Worm (Caenorhabditis elegans) whole organism, young adult: Measurements from ENCODE around the gene C47G2.4.
A peak's percentile ranks its signal among the peaks of the same experiment; 100 is the strongest.

Experiments
- B0336.3 ChIP-seq: fragments of 200-800 bp; sonication (Bioruptor generic); IDR thresholded peaks from 2 replicates; pipeline ENCODE4 v1.3.6; 2022; ENCODE audit warnings: missing genetic modification characterization, missing compliant biosample characterization
- D2030.7 ChIP-seq: fragments of 200-800 bp; sonication (Bioruptor generic); IDR thresholded peaks from 2 replicates; pipeline ENCODE4 v1.3.6; 2022; ENCODE audit warnings: missing genetic modification reagents, missing genetic modification characterization, missing compliant biosample characterization
- F37B4.10 ChIP-seq: fragments of 200-800 bp; sonication (Bioruptor generic); IDR thresholded peaks from 2 replicates; pipeline ENCODE4 v1.3.6; 2022; ENCODE audit warnings: missing genetic modification characterization, missing compliant biosample characterization
- F39B2.1 ChIP-seq: fragments of 200-800 bp; sonication (Bioruptor generic); IDR thresholded peaks from 2 replicates; pipeline ENCODE4 v1.3.6; 2022; ENCODE audit warnings: missing genetic modification reagents, missing genetic modification characterization, missing compliant biosample characterization
- T07F8.4 ChIP-seq: sonication (generic microtip); optimal IDR thresholded peaks from 2 replicates; lab custom pipeline; 2016; ENCODE audit warnings: mild to moderate bottlenecking, missing genetic modification characterization, moderate library complexity, missing compliant biosample characterization
- T26A5.8 ChIP-seq: sonication (generic microtip); optimal IDR thresholded peaks from 2 replicates; lab custom pipeline; 2016; ENCODE audit warnings: missing genetic modification characterization, missing compliant biosample characterization
- Y67H2A.10 ChIP-seq: fragments of 200-800 bp; sonication (Bioruptor generic); conservative IDR thresholded peaks from 2 replicates; pipeline ENCODE4 v1.3.6; 2022; ENCODE audit warnings: missing genetic modification reagents, missing genetic modification characterization, missing compliant biosample characterization
- aptf-2 ChIP-seq: fragments of 200-800 bp; sonication (Bioruptor generic); conservative IDR thresholded peaks from 2 replicates; pipeline ENCODE4 v1.3.6; 2022; ENCODE audit warnings: missing genetic modification reagents, missing genetic modification characterization, missing compliant biosample characterization
- atf-7 ChIP-seq: sonication (generic microtip); optimal IDR thresholded peaks from 2 replicates; lab custom pipeline; 2017; ENCODE audit warnings: mild to moderate bottlenecking, missing genetic modification characterization, missing compliant biosample characterization
- athp-1 ChIP-seq: sonication (generic microtip); optimal IDR thresholded peaks from 2 replicates; lab custom pipeline; 2017; ENCODE audit warnings: mild to moderate bottlenecking, missing genetic modification characterization, missing compliant biosample characterization
- attf-3 ChIP-seq: fragments of 200-800 bp; sonication (Bioruptor generic); conservative IDR thresholded peaks from 2 replicates; pipeline ENCODE4 v1.3.6; 2022; ENCODE audit warnings: missing genetic modification reagents, missing genetic modification characterization, missing compliant biosample characterization
- cebp-1 ChIP-seq, 2 experiments: fragments of 200-800 bp in 1 of 2; sonication (Bioruptor generic) in 1 of 2; sonication (generic microtip) in 1 of 2; IDR thresholded peaks in 1 of 2; optimal IDR thresholded peaks in 1 of 2; 2 replicates each; pipeline versions ENCODE4 v1.3.6 to Lab custom; 2017 to 2022; ENCODE audit warnings: missing compliant biosample characterization in 2 of 2, missing genetic modification characterization in 2 of 2, mild to moderate bottlenecking in 1 of 2, missing genetic modification reagents in 1 of 2, moderate library complexity in 1 of 2
- cebp-2 ChIP-seq: fragments of 200-800 bp; sonication (Bioruptor generic); IDR thresholded peaks from 2 replicates; pipeline ENCODE4 v1.3.6; 2022; ENCODE audit warnings: missing genetic modification characterization, missing compliant biosample characterization
- ceh-100 ChIP-seq: fragments of 200-800 bp; sonication (Bioruptor generic); IDR thresholded peaks from 2 replicates; pipeline ENCODE4 v1.3.6; 2022; ENCODE audit warnings: missing genetic modification reagents, missing genetic modification characterization, missing compliant biosample characterization
- ceh-27 ChIP-seq: fragments of 200-800 bp; sonication (Bioruptor generic); optimal IDR thresholded peaks from 2 replicates; lab custom pipeline; 2018; ENCODE audit warnings: mild to moderate bottlenecking, missing genetic modification characterization, moderate library complexity, missing compliant biosample characterization
- ceh-40 ChIP-seq: fragments of 200-800 bp; sonication (Bioruptor generic); IDR thresholded peaks from 2 replicates; pipeline ENCODE4 v1.3.6; 2022; ENCODE audit warnings: missing genetic modification characterization, missing compliant biosample characterization
- ceh-58 ChIP-seq: fragments of 200-800 bp; sonication (Bioruptor generic); IDR thresholded peaks from 2 replicates; pipeline ENCODE4 v1.3.6; 2022; ENCODE audit warnings: missing genetic modification characterization, missing compliant biosample characterization
- ceh-79 ChIP-seq: sonication (generic microtip); optimal IDR thresholded peaks from 2 replicates; lab custom pipeline; 2017; ENCODE audit warnings: mild to moderate bottlenecking, missing genetic modification characterization, missing compliant biosample characterization
- die-1 ChIP-seq: sonication (generic microtip); optimal IDR thresholded peaks from 2 replicates; lab custom pipeline; 2016; ENCODE audit warnings: missing genotype, mild to moderate bottlenecking, missing genetic modification characterization, missing compliant biosample characterization
- egrh-3 ChIP-seq: fragments of 200-800 bp; sonication (Bioruptor generic); IDR thresholded peaks from 2 replicates; pipeline ENCODE4 v1.3.6; 2022; ENCODE audit warnings: missing genetic modification reagents, missing genetic modification characterization, missing compliant biosample characterization
- fkh-3 ChIP-seq: sonication (generic microtip); optimal IDR thresholded peaks from 2 replicates; lab custom pipeline; 2016; ENCODE audit warnings: mild to moderate bottlenecking, missing genetic modification characterization, missing compliant biosample characterization
- hmg-20 ChIP-seq: fragments of 200-800 bp; sonication (Bioruptor generic); IDR thresholded peaks from 2 replicates; pipeline ENCODE4 v1.3.6; 2022; ENCODE audit warnings: missing genetic modification reagents, missing genetic modification characterization, missing compliant biosample characterization
- lag-1 ChIP-seq: fragments of 200-800 bp; sonication (Bioruptor generic); IDR thresholded peaks from 2 replicates; pipeline ENCODE4 v1.3.6; 2022; ENCODE audit warnings: missing genetic modification reagents, missing genetic modification characterization, missing compliant biosample characterization
- let-607 ChIP-seq, 2 experiments: fragments of 200-800 bp in 1 of 2; sonication (Bioruptor generic) in 1 of 2; sonication (generic microtip) in 1 of 2; optimal IDR thresholded peaks; 2 replicates each; lab custom pipeline; 2016 to 2018; ENCODE audit warnings: mild to moderate bottlenecking in 2 of 2, missing compliant biosample characterization in 2 of 2, missing genetic modification characterization in 2 of 2, moderate library complexity in 2 of 2, missing genotype in 1 of 2
- lin-26 ChIP-seq: fragments of 200-800 bp; sonication (Bioruptor generic); IDR thresholded peaks from 2 replicates; pipeline ENCODE4 v1.3.6; 2022; ENCODE audit warnings: missing genetic modification reagents, missing genetic modification characterization, missing compliant biosample characterization
- lsy-27 ChIP-seq: sonication (generic microtip); optimal IDR thresholded peaks from 2 replicates; lab custom pipeline; 2017; ENCODE audit warnings: missing genetic modification characterization, mild to moderate bottlenecking, missing compliant biosample characterization, antibody characterized with exemption, missing genotype, borderline replicate concordance; ENCODE audit not compliant: insufficient read depth
- madf-6 ChIP-seq: fragments of 200-800 bp; sonication (Bioruptor generic); IDR thresholded peaks from 2 replicates; pipeline ENCODE4 v1.3.6; 2022; ENCODE audit warnings: missing genetic modification reagents, missing genetic modification characterization, missing compliant biosample characterization
- nfya-1 ChIP-seq: sonication (generic microtip); optimal IDR thresholded peaks from 2 replicates; lab custom pipeline; 2017; ENCODE audit warnings: antibody characterized with exemption, missing compliant biosample characterization, missing genetic modification characterization, borderline replicate concordance; ENCODE audit not compliant: insufficient read depth
- nhr-120 ChIP-seq: fragments of 200-800 bp; sonication (Bioruptor generic); IDR thresholded peaks from 2 replicates; pipeline ENCODE4 v1.3.6; 2022; ENCODE audit warnings: missing genetic modification characterization, missing compliant biosample characterization
- nhr-27 ChIP-seq: fragments of 200-800 bp; sonication (Bioruptor generic); optimal IDR thresholded peaks from 2 replicates; lab custom pipeline; 2018; ENCODE audit warnings: mild to moderate bottlenecking, missing genetic modification characterization, moderate library complexity, missing compliant biosample characterization
- rec-8 ChIP-seq, 2 experiments: sonication (generic microtip); optimal IDR thresholded peaks; 2 replicates each; lab custom pipeline; 2016; ENCODE audit warnings: mild to moderate bottlenecking in 2 of 2, missing genetic modification characterization in 2 of 2, missing genetic modification reagents in 2 of 2, missing genotype in 2 of 2, missing biosample characterization in 1 of 2, missing compliant biosample characterization in 1 of 2, moderate library complexity in 1 of 2
- rpc-1 ChIP-seq, 2 experiments: fragments of 150-350 bp in 1 of 2; sonication (generic microtip) in 1 of 2; optimal IDR thresholded peaks; 2 replicates each; lab custom pipeline; 2014 to 2018; ENCODE audit warnings: missing biosample characterization in 1 of 2, missing genetic modification characterization in 1 of 2, missing genetic modification reagents in 1 of 2, missing genotype in 1 of 2
- sea-2 ChIP-seq: fragments of 200-800 bp; sonication (Bioruptor generic); IDR thresholded peaks from 2 replicates; pipeline ENCODE4 v1.3.6; 2022; ENCODE audit warnings: missing genetic modification characterization, missing compliant biosample characterization
- tbp1 ChIP-seq: fragments of 200-800 bp; sonication (Bioruptor generic); optimal IDR thresholded peaks from 2 replicates; lab custom pipeline; 2018; ENCODE audit warnings: mild to moderate bottlenecking, missing genetic modification characterization, missing compliant biosample characterization
- tbx-9 ChIP-seq: sonication (generic microtip); optimal IDR thresholded peaks from 2 replicates; lab custom pipeline; 2016; ENCODE audit warnings: borderline replicate concordance, missing genetic modification characterization, inconsistent platforms, missing compliant biosample characterization
- xnd-1 ChIP-seq: sonication (generic microtip); optimal IDR thresholded peaks from 2 replicates; lab custom pipeline; 2016; ENCODE audit warnings: missing genotype, missing genetic modification reagents, missing genetic modification characterization, missing compliant biosample characterization
- zim-3 ChIP-seq: sonication (generic microtip); optimal IDR thresholded peaks from 2 replicates; lab custom pipeline; 2017; ENCODE audit warnings: mild to moderate bottlenecking, missing genetic modification characterization, moderate library complexity, missing compliant biosample characterization
- ztf-22 ChIP-seq: fragments of 200-800 bp; sonication (Bioruptor generic); optimal IDR thresholded peaks from 2 replicates; lab custom pipeline; 2018; ENCODE audit warnings: mild to moderate bottlenecking, missing genetic modification characterization, moderate library complexity, missing compliant biosample characterization
- ztf-6 ChIP-seq: fragments of 200-800 bp; sonication (Bioruptor generic); IDR thresholded peaks from 2 replicates; pipeline ENCODE4 v1.3.6; 2022; ENCODE audit warnings: missing genetic modification reagents, missing genetic modification characterization, missing compliant biosample characterization

C47G2.4 gene

DNA sequence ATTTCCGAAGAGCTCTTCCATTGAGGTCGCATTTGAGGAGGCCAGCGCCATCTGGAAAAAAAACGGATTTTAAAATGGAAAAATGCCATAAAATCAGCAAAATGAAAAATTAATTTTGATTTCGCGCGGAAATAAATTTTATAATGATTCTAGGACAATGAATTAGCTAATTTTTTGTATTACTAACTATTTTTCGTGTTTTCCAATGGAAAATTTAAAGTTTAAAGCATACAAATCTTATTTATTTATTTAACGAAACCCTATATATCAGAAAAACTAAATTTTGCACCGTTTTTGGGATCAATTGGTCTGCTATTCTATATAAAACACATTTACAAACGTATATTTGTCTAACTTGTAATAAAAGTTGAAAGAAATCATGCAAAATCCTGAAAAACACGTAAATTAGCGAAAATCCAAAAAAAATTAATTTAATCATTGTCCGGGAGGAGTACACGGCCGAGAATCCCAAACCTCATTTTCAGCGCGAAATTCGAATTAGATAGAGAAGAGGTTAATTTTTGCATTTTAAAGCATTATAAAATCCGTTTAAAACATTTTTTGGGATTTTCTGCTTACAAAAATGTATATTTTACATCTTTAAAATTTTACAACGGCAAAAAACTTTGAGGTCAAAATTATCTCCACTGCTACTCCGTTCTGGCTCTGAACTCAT is 3.2 kb downstream of the C47G2.4 start, which contains the start of gene C47G2.3 (continued):
- TF ChIP-seq nhr-120 (GFP tag; lab: Robert Waterston, UW) (no peak), rec-8 (tag; optimal IDR thresholded peaks at IDR 0.05; lab: Kevin White, UChicago) (peak in 1 of 2 experiments; percentile 25), lsy-27 (tag; lab: Kevin White, UChicago) (no peak), ceh-79 (tag; lab: Kevin White, UChicago) (no peak), fkh-3 (tag; lab: Kevin White, UChicago) (no peak), nfya-1 (no peak), attf-3 (no peak), D2030.7 (GFP tag; lab: Robert Waterston, UW) (peak; percentile 56), egrh-3 (GFP tag; lab: Robert Waterston, UW) (no peak), B0336.3 (GFP tag; lab: Robert Waterston, UW) (no peak), cebp-1 (GFP tag; IDR thresholded peaks at IDR 0.05; lab: Robert Waterston, UW) (no peak), cebp-1 (tag; optimal IDR thresholded peaks at IDR 0.05; lab: Kevin White, UChicago) (no peak), ztf-22 (GFP tag; lab: Kevin White, UChicago) (no peak)

DNA sequence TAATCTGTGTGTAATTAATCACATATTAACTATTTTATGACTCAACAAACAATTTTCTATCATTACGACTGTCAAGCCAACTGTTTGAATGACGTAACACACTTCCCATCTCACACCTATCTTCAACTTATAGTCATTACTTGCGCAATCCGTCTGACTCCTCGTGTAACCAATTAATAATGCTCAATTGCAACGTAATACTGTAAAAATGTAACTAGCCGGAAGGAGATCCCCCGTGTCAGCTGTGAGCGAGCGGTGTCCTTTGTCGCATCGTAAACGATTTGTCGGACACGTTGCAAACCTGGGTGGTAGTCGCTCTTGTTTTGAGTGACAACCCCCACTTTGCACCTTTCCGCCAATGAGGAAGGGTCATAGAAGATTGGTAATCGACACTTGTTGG is 5.3 kb downstream of the C47G2.4 start:
- TF ChIP-seq T07F8.4 (tag; lab: Kevin White, UChicago) (no peak), nhr-27 (tag; lab: Kevin White, UChicago) (no peak), lag-1 (GFP tag; lab: Robert Waterston, UW) (no peak), die-1 (tag; lab: Kevin White, UChicago) (no peak), F37B4.10 (GFP tag; lab: Robert Waterston, UW) (no peak), ztf-6 (GFP tag; lab: Robert Waterston, UW) (no peak), lin-26 (GFP tag; lab: Robert Waterston, UW) (no peak), tbp1 (GFP tag; lab: Kevin White, UChicago) (no peak), let-607 (tag; optimal IDR thresholded peaks at IDR 0.05; lab: Kevin White, UChicago) (no peak), cebp-2 (no peak), Y67H2A.10 (no peak), ceh-58 (GFP tag; lab: Robert Waterston, UW) (no peak), F39B2.1 (GFP tag; lab: Robert Waterston, UW) (no peak)

ce11 chrII:11286445-11286844 is 7.0 kb downstream of the C47G2.4 start:
- TF ChIP-seq rpc-1 (optimal IDR thresholded peaks at IDR 0.05; lab: Kevin White, UChicago) (no peak), rpc-1 (tag; optimal IDR thresholded peaks at IDR 0.05; lab: Kevin White, UChicago) (no peak), ceh-27 (GFP tag; lab: Kevin White, UChicago) (no peak), tbx-9 (tag; lab: Kevin White, UChicago) (no peak), B0336.3 (GFP tag; lab: Robert Waterston, UW) (no peak), sea-2 (GFP tag; lab: Robert Waterston, UW) (no peak), tbp1 (GFP tag; lab: Kevin White, UChicago) (no peak), ceh-100 (GFP tag; lab: Robert Waterston, UW) (no peak), madf-6 (no peak), hmg-20 (no peak), ceh-58 (GFP tag; lab: Robert Waterston, UW) (no peak), aptf-2 (GFP tag; lab: Robert Waterston, UW) (no peak), athp-1 (tag; lab: Kevin White, UChicago) (no peak), zim-3 (tag; lab: Kevin White, UChicago) (no peak), F37B4.10 (GFP tag; lab: Robert Waterston, UW) (no peak), T26A5.8 (tag; lab: Kevin White, UChicago) (no peak), ceh-79 (tag; lab: Kevin White, UChicago) (no peak), xnd-1 (tag; lab: Kevin White, UChicago) (no peak), atf-7 (tag; lab: Kevin White, UChicago) (no peak), ceh-40 (GFP tag; lab: Robert Waterston, UW) (no peak)
